Worm (Caenorhabditis elegans): Measurements from ENCODE around the gene pab-2.
A peak's percentile ranks its signal among the peaks of the same experiment; 100 is the strongest.

DNA sequence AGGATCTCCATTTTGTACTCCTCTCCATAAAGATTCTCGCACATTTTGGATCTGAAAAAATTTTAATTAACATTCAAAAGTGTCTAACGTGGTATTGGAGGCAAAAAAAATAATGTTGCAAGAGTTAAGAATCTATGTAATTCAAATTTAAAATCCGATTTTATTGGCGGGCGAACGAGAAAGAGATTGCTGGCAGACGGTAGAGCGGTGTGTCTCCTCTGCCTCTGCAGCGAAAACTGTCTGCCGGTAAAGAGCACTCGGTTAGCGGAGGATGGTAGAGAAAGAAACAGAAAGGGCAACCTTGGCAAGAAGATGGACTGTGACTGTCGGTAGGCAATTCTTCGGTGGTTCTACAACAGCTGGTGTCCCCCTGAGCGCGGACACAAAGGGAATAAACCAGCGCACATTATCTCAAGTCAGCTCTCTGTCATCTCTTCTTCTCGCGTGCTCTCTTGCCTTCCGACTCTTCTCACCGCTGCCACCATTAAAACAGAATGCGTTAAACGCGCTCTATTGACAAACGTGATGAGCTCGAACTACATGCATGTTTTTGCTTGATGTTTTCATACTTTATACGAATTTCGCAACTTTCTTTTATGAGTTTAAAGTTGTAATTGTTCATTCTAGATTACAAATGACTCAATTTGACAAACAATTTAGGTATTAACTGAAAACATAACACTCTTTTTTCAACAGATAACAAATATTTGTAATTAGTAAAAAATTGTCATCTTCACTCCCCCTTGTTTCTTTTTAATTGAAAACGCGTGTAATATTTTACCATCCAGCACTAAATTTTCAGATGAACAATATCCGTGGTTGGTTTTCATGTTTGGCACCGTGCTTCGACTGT lies 8.1 kb downstream of the pab-2 start, which contains the start of the genes cdk-4 and F18H3.1:
- TF ChIP-seq him-1 (tag; optimal IDR thresholded peaks at IDR 0.05): peak; percentile 53
- TF ChIP-seq dao-5 (tag; optimal IDR thresholded peaks at IDR 0.05): no peak
